Worm (Caenorhabditis elegans) whole organism, L3 larva: ENCODE measurements around the gene cri-2.

Source experiments
- R02D3.7 ChIP-seq: fragments of 150-350 bp; optimal IDR thresholded peaks from 2 replicates; lab custom pipeline; 2014; ENCODE audit warnings: missing biosample characterization, missing genetic modification characterization
- fos-1 ChIP-seq: fragments of 150-350 bp; optimal IDR thresholded peaks from 2 replicates; lab custom pipeline; 2014; ENCODE audit warnings: missing biosample characterization, missing genetic modification characterization
- skn-1 ChIP-seq: fragments of 150-350 bp; optimal IDR thresholded peaks from 2 replicates; lab custom pipeline; 2014; ENCODE audit warnings: missing biosample characterization, missing genetic modification characterization

DNA sequence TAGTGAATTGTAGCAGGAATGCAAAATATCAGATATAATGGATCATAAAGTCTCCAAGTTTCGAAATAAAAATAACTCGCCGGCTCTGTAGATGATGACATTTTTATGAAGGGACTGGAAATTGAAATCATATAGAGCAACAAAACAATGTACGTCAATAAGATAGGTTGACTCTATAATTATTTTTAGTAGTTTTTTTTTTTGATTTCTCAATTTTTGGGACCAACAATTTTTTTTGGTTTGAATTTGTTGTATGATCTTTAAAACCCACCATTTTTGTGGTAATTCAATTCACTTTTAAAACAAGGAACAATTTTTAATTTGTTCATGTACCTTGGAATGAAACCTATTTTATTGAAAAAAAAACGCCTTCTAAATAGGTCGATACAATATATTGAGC, 11.6 kb upstream of the cri-2 start, which contains the start of gene F20D6.12:
- no peak for TF ChIP-seq R02D3.7 (tag; lab: Kevin White, UChicago)
- TF ChIP-seq skn-1 (tag; lab: Kevin White, UChicago), result no peak
- TF ChIP-seq fos-1 (tag; lab: Kevin White, UChicago), result no peak
